Fruit fly (Drosophila melanogaster) whole organism, embryonic: ENCODE data around the gene Mzt1.
A peak's percentile ranks its signal among the peaks of the same experiment; 100 is the strongest.

Experiments
- CG10267 ChIP-seq: fragments of 200-800 bp; sonication (Bioruptor generic); optimal IDR thresholded peaks from 2 replicates; lab custom pipeline; 2018; ENCODE audit warnings: missing biosample characterization, mild to moderate bottlenecking, missing genetic modification characterization, moderate library complexity
- CG12299 ChIP-seq: fragments of 200-800 bp; sonication (Bioruptor generic); optimal IDR thresholded peaks from 2 replicates; lab custom pipeline; 2018; ENCODE audit warnings: missing biosample characterization, mild to moderate bottlenecking, missing genetic modification characterization
- CG12659 ChIP-seq: fragments of 200-800 bp; sonication (Bioruptor generic); optimal IDR thresholded peaks from 3 replicates; lab custom pipeline; 2017; ENCODE audit warnings: mild to moderate bottlenecking, missing biosample characterization, missing genetic modification reagents, missing genetic modification characterization
- CG14014 ChIP-seq: fragments of 200-800 bp; sonication (Bioruptor generic); IDR thresholded peaks from 2 replicates; pipeline ENCODE4 v1.3.6; 2022; ENCODE audit warnings: missing biosample characterization, missing genetic modification characterization
- CG14710 ChIP-seq: fragments of 200-800 bp; sonication (Bioruptor generic); optimal IDR thresholded peaks from 3 replicates; lab custom pipeline; 2019; ENCODE audit warnings: missing biosample characterization, mild to moderate bottlenecking, missing genetic modification characterization, moderate library complexity
- CG15514 ChIP-seq: fragments of 200-800 bp; sonication (Bioruptor generic); optimal IDR thresholded peaks from 3 replicates; lab custom pipeline; 2017; ENCODE audit warnings: missing biosample characterization, missing genetic modification characterization, mild to moderate bottlenecking, moderate library complexity, missing genetic modification reagents
- CG17186 ChIP-seq: fragments of 200-800 bp; sonication (Bioruptor generic); optimal IDR thresholded peaks from 3 replicates; lab custom pipeline; 2017; ENCODE audit warnings: missing biosample characterization, missing genetic modification reagents, missing genetic modification characterization
- CG17328 ChIP-seq: fragments of 200-800 bp; sonication (Bioruptor generic); IDR thresholded peaks from 2 replicates; pipeline ENCODE4 v1.3.6; 2022; ENCODE audit warnings: missing biosample characterization, missing genetic modification characterization
- CG18476 ChIP-seq: fragments of 200-800 bp; sonication (Bioruptor generic); optimal IDR thresholded peaks from 2 replicates; lab custom pipeline; 2016; ENCODE audit warnings: missing biosample characterization, mild to moderate bottlenecking, missing genetic modification characterization
- CG2120 ChIP-seq: fragments of 200-800 bp; sonication (Bioruptor generic); optimal IDR thresholded peaks from 3 replicates; lab custom pipeline; 2016; ENCODE audit warnings: missing biosample characterization, missing genetic modification characterization
- CG30020 ChIP-seq: fragments of 200-800 bp; optimal IDR thresholded peaks from 2 replicates; lab custom pipeline; 2019; ENCODE audit warnings: missing biosample characterization, mild to moderate bottlenecking, missing genetic modification characterization, moderate library complexity
- CG32532 ChIP-seq: fragments of 200-800 bp; sonication (Bioruptor generic); IDR thresholded peaks from 2 replicates; pipeline ENCODE4 v1.3.6; 2022; ENCODE audit warnings: missing biosample characterization, missing genetic modification characterization
- CG33213 ChIP-seq: fragments of 200-800 bp; sonication (Bioruptor generic); optimal IDR thresholded peaks from 3 replicates; lab custom pipeline; 2016; ENCODE audit warnings: missing biosample characterization, missing genetic modification characterization
- CG4404 ChIP-seq: fragments of 200-800 bp; sonication (Bioruptor generic); IDR thresholded peaks from 2 replicates; pipeline ENCODE4 v1.3.6; 2022; ENCODE audit warnings: missing biosample characterization, missing genetic modification characterization
- CG4730 ChIP-seq: fragments of 200-800 bp; sonication (Bioruptor generic); IDR thresholded peaks from 2 replicates; pipeline ENCODE4 v1.3.6; 2022; ENCODE audit warnings: missing biosample characterization, missing genetic modification characterization
- CG5180 ChIP-seq: fragments of 200-800 bp; sonication (Bioruptor generic); optimal IDR thresholded peaks from 3 replicates; lab custom pipeline; 2017; ENCODE audit warnings: missing biosample characterization, missing genetic modification characterization, mild to moderate bottlenecking, moderate library complexity, missing genetic modification reagents
- CG6765 ChIP-seq: fragments of 200-800 bp; sonication (Bioruptor generic); optimal IDR thresholded peaks from 3 replicates; lab custom pipeline; 2017; ENCODE audit warnings: missing biosample characterization, mild to moderate bottlenecking, missing genetic modification characterization
- CG8089 ChIP-seq: fragments of 200-800 bp; sonication (Bioruptor generic); optimal IDR thresholded peaks from 3 replicates; lab custom pipeline; 2016; ENCODE audit warnings: missing biosample characterization, missing genetic modification characterization
- CG8290 ChIP-seq, 3 experiments: fragments of 200-800 bp; sonication (Bioruptor generic); optimal IDR thresholded peaks; 2 replicates each; lab custom pipeline; 2016 to 2019; ENCODE audit warnings: missing biosample characterization in 3 of 3, missing genetic modification characterization in 3 of 3, mild to moderate bottlenecking in 2 of 3, moderate library complexity in 1 of 3
- Doc3 ChIP-seq: fragments of 200-800 bp; sonication (Bioruptor generic); IDR thresholded peaks from 3 replicates; pipeline ENCODE4 v1.3.6; 2022; ENCODE audit warnings: missing biosample characterization, missing genetic modification characterization; ENCODE audit not compliant: partially characterized antibody
- E2f1 ChIP-seq: fragments of 200-800 bp; sonication (Bioruptor generic); IDR thresholded peaks from 2 replicates; pipeline ENCODE4 v1.3.6; 2022; ENCODE audit warnings: missing biosample characterization, missing genetic modification characterization
- H15 ChIP-seq: fragments of 200-800 bp; sonication (Bioruptor generic); IDR thresholded peaks from 3 replicates; pipeline ENCODE4 v1.3.6; 2022; ENCODE audit warnings: missing biosample characterization, missing genetic modification characterization
- HLH3B ChIP-seq: fragments of 200-800 bp; sonication (Bioruptor generic); IDR thresholded peaks from 2 replicates; pipeline ENCODE4 v1.3.6; 2022; ENCODE audit warnings: missing biosample characterization, missing genetic modification characterization
- HLH4C ChIP-seq: fragments of 200-800 bp; sonication (Bioruptor generic); IDR thresholded peaks from 3 replicates; pipeline ENCODE4 v1.3.6; 2022; ENCODE audit warnings: missing biosample characterization, missing genetic modification characterization; ENCODE audit not compliant: partially characterized antibody
- Hey ChIP-seq: fragments of 200-800 bp; sonication (Bioruptor generic); optimal IDR thresholded peaks from 3 replicates; lab custom pipeline; 2018; ENCODE audit warnings: missing biosample characterization, mild to moderate bottlenecking, missing genetic modification characterization
- Hr3 ChIP-seq: fragments of 200-800 bp; sonication (Bioruptor generic); optimal IDR thresholded peaks from 3 replicates; lab custom pipeline; 2016; ENCODE audit warnings: missing biosample characterization, missing genetic modification characterization
- Jarid2 ChIP-seq: fragments of 200-800 bp; sonication (Bioruptor generic); optimal IDR thresholded peaks from 3 replicates; lab custom pipeline; 2017; ENCODE audit warnings: mild to moderate bottlenecking, missing biosample characterization, missing genetic modification reagents, missing genetic modification characterization
- Med ChIP-seq: fragments of 200-800 bp; sonication (Bioruptor generic); peaks from one replicate; lab custom pipeline; 2016; ENCODE audit warnings: missing biosample characterization, missing genetic modification characterization, mild to moderate bottlenecking, inconsistent platforms, moderate library complexity
- Myb ChIP-seq: fragments of 200-800 bp; sonication (Bioruptor generic); optimal IDR thresholded peaks from 2 replicates; lab custom pipeline; 2016; ENCODE audit warnings: missing biosample characterization, missing genetic modification characterization
- NFAT ChIP-seq: fragments of 200-800 bp; sonication (Bioruptor generic); IDR thresholded peaks from 2 replicates; pipeline ENCODE4 v1.3.6; 2022; ENCODE audit warnings: missing biosample characterization, missing genetic modification characterization
- Scr ChIP-seq: fragments of 200-800 bp; sonication (Bioruptor generic); IDR thresholded peaks from 2 replicates; pipeline ENCODE4 v1.3.6; 2022; ENCODE audit warnings: missing biosample characterization, missing genetic modification characterization; ENCODE audit not compliant: partially characterized antibody
- Six4 ChIP-seq: fragments of 200-800 bp; sonication (Bioruptor generic); optimal IDR thresholded peaks from 2 replicates; lab custom pipeline; 2016; ENCODE audit warnings: missing biosample characterization, missing genetic modification characterization
- Spps ChIP-seq: fragments of 200-800 bp; sonication (Bioruptor generic); optimal IDR thresholded peaks from 2 replicates; lab custom pipeline; 2018; ENCODE audit warnings: missing biosample characterization, mild to moderate bottlenecking, missing genetic modification characterization
- amos ChIP-seq: fragments of 200-800 bp; sonication (Bioruptor generic); IDR thresholded peaks from 2 replicates; pipeline ENCODE4 v1.3.6; 2022; ENCODE audit warnings: missing biosample characterization, missing genetic modification characterization; ENCODE audit not compliant: partially characterized antibody
- ara ChIP-seq: fragments of 200-800 bp; sonication (Bioruptor generic); IDR thresholded peaks from 2 replicates; pipeline ENCODE4 v1.3.6; 2022; ENCODE audit warnings: missing biosample characterization, missing genetic modification characterization
- cas ChIP-seq: fragments of 200-800 bp; sonication (Bioruptor generic); IDR thresholded peaks from 2 replicates; pipeline ENCODE4 v1.3.6; 2022; ENCODE audit warnings: missing biosample characterization, missing genetic modification characterization
- dpn ChIP-seq, 2 experiments: fragments of 200-800 bp; sonication (Bioruptor generic); optimal IDR thresholded peaks; 3 replicates each; lab custom pipeline; 2016; ENCODE audit warnings: missing biosample characterization in 2 of 2, missing genetic modification characterization in 2 of 2
- knrl ChIP-seq: fragments of 200-800 bp; sonication (Bioruptor generic); IDR thresholded peaks from 3 replicates; pipeline ENCODE4 v1.3.6; 2022; ENCODE audit warnings: missing biosample characterization, missing genetic modification characterization; ENCODE audit not compliant: partially characterized antibody
- luna ChIP-seq: fragments of 200-800 bp; sonication (Bioruptor generic); optimal IDR thresholded peaks from 2 replicates; lab custom pipeline; 2016; ENCODE audit warnings: missing biosample characterization, missing genetic modification characterization
- pfk ChIP-seq: fragments of 200-800 bp; sonication (Bioruptor generic); optimal IDR thresholded peaks from 2 replicates; lab custom pipeline; 2018; ENCODE audit warnings: missing biosample characterization, mild to moderate bottlenecking, missing genetic modification characterization, moderate library complexity
- phol ChIP-seq: fragments of 200-800 bp; sonication (Bioruptor generic); optimal IDR thresholded peaks from 3 replicates; lab custom pipeline; 2018; ENCODE audit warnings: missing biosample characterization, mild to moderate bottlenecking, missing genetic modification characterization, moderate library complexity
- psq ChIP-seq: fragments of 200-800 bp; sonication (Bioruptor generic); optimal IDR thresholded peaks from 2 replicates; lab custom pipeline; 2017; ENCODE audit warnings: missing biosample characterization, missing genetic modification characterization
- row ChIP-seq: fragments of 200-800 bp; sonication (Bioruptor generic); IDR thresholded peaks from 3 replicates; pipeline ENCODE4 v1.3.6; 2022; ENCODE audit warnings: missing biosample characterization, missing genetic modification characterization
- sc ChIP-seq, 3 experiments: fragments of >200 bp in 2 of 3; fragments of 200-800 bp in 1 of 3; sonication (Bioruptor generic) in 1 of 3; optimal IDR thresholded peaks; 2 replicates in 2 of 3; 3 replicates in 1 of 3; lab custom pipeline; 2017; ENCODE audit warnings: mild to moderate bottlenecking in 1 of 3, missing biosample characterization in 1 of 3, missing genetic modification characterization in 1 of 3, missing genetic modification reagents in 1 of 3
- slbo ChIP-seq: fragments of 200-800 bp; sonication (Bioruptor generic); IDR thresholded peaks from 2 replicates; pipeline ENCODE4 v1.3.6; 2022; ENCODE audit warnings: missing biosample characterization, missing genetic modification characterization
- vvl ChIP-seq: fragments of 200-800 bp; sonication (Bioruptor generic); IDR thresholded peaks from 2 replicates; pipeline ENCODE4 v1.3.6; 2022; ENCODE audit warnings: missing biosample characterization, missing genetic modification characterization
- z ChIP-seq: fragments of 200-800 bp; sonication (Bioruptor generic); IDR thresholded peaks from 3 replicates; pipeline ENCODE4 v1.3.6; 2022; ENCODE audit warnings: missing biosample characterization, missing genetic modification characterization
- zen2 ChIP-seq: fragments of 200-800 bp; sonication (Bioruptor generic); IDR thresholded peaks from 3 replicates; pipeline ENCODE4 v1.3.6; 2022; ENCODE audit warnings: missing biosample characterization, missing genetic modification characterization; ENCODE audit not compliant: partially characterized antibody

The Mzt1 gene

DNA sequence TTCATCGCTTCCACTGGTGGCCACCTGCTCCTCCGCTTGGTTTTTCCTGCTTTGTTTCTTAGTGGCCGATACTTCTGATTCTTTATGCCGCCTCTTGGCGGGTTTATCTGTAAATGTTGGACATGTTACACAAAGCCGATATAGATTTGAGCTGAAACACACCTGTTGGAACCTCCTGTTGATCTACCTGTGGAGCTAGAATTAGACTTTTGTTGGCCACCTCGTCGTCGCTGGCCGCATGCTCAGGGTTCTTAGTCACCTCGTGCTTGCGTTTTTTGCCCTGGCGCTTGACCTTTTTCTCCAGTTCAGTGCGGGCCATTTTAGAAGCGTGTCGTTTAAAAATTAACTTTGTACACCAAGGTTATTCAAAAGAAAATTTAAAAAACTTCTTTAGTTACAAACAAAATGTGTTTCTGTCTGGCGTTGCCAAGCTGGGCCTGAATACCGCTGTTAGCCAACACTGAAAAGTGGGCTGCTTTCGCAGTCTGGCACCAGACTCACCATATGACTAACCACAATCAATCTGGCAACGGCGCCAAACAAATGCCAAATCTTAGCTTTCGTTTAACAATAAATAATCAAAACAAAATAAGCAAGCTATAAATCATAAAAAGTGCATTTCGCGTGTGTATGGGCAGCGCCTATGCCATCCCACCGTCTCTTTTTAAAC is 11.8 kb upstream of the Mzt1 start, which contains the start of the genes CG15877 and Svil (continued):
- TF ChIP-seq CG8290 (GFP tag; optimal IDR thresholded peaks at IDR 0.05; lab: Kevin White, UChicago) (no peak), CG8290 (tag; optimal IDR thresholded peaks at IDR 0.05; lab: Kevin White, UChicago) (peak in 1 of 2 experiments; percentile 48), CG10267 (tag; lab: Kevin White, UChicago) (peak; percentile 92), CG14014 (GFP tag; lab: Robert Waterston, UW) (peak; percentile 18; the same call in 1 of the 2 replicates), cas (GFP tag; lab: Robert Waterston, UW) (no peak), Spps (no peak), Med (GFP tag; lab: Kevin White, UChicago) (peak; percentile 92), knrl (0 out of 3 replicates have a peak, but pooled peaks have one; percentile 30), CG8089 (GFP tag; lab: Kevin White, UChicago) (no peak), CG33213 (GFP tag; lab: Kevin White, UChicago) (no peak), CG2120 (GFP tag; lab: Kevin White, UChicago) (peak; percentile 41), Doc3 (GFP tag; lab: Robert Waterston, UW) (0 out of 3 replicates have a peak, but pooled peaks have one; percentile 30), pfk (no peak), H15 (GFP tag; lab: Robert Waterston, UW) (no peak), CG15514 (GFP tag; lab: Kevin White, UChicago) (peak; percentile 97), Myb (peak; percentile 54), Six4 (GFP tag; lab: Kevin White, UChicago) (no peak), vvl (no peak; the same call in 1 of the 2 replicates), CG4404 (no peak), Scr (GFP tag; lab: Robert Waterston, UW) (peak; percentile 51), CG17328 (GFP tag; lab: Robert Waterston, UW) (no peak), psq (no peak), row (GFP tag; lab: Robert Waterston, UW) (0 out of 3 replicates have a peak, but pooled peaks have one; percentile 38), slbo (GFP tag; lab: Robert Waterston, UW) (peak; percentile 55; the same call in 1 of the 2 replicates), CG30020 (tag; lab: Kevin White, UChicago) (no peak), CG12659 (peak; percentile 36), Hey (tag; lab: Kevin White, UChicago) (no peak), luna (GFP tag; lab: Kevin White, UChicago) (peak; percentile 29), NFAT (GFP tag; lab: Robert Waterston, UW) (peak; percentile 66; the same call in 1 of the 2 replicates), E2f1 (GFP tag; lab: Robert Waterston, UW) (no peak), CG12299 (tag; lab: Kevin White, UChicago) (no peak), CG14710 (tag; lab: Kevin White, UChicago) (peak; percentile 83), CG17186 (GFP tag; lab: Kevin White, UChicago) (no peak)
- TF ChIP-seq, all 482 proteins: peak for 89

DNA sequence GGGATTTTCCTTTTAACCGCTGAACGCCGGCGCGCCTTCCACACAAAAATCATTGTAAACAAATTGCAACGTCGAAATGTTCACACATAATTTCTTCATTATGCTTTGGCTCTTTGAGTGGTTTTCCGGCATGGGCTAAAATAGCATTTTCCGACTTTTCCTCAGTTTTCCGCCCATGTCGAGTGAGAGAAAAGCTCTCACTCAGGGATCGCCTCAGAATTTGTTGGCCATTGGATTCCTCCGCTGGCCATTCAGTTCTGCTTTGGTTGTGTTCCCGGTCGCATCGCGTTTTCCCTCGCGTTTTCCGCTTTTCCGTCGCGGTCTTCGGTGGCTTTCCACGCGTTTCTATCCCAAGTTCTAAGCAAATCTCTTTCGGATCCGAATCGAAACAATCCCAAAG is 10.5 kb upstream of the Mzt1 start:
- peak; percentile 47 for TF ChIP-seq CG5180 (GFP tag; lab: Kevin White, UChicago)
- no peak; the same call in 2 of the 3 replicates for TF ChIP-seq zen2 (GFP tag; lab: Robert Waterston, UW)
- TF ChIP-seq NFAT (GFP tag; lab: Robert Waterston, UW): peak; percentile 35; the same call in 1 of the 2 replicates
- TF ChIP-seq z (GFP tag; lab: Robert Waterston, UW): peak; percentile 92
- TF ChIP-seq CG32532 (GFP tag; lab: Robert Waterston, UW): 0 out of 2 replicates have a peak, but pooled peaks have one; percentile 10
- no peak for TF ChIP-seq CG18476 (GFP tag; lab: Kevin White, UChicago)
- no peak for TF ChIP-seq Hey (tag; lab: Kevin White, UChicago)
- TF ChIP-seq Jarid2 (GFP tag; lab: Kevin White, UChicago): peak; percentile 17
- TF ChIP-seq CG6765: no peak
- TF ChIP-seq Hr3 (GFP tag; lab: Kevin White, UChicago): no peak
- TF ChIP-seq HLH4C: 0 out of 3 replicates have a peak, but pooled peaks have one; percentile 28
- 0 out of 2 replicates have a peak, but pooled peaks have one; percentile 5 for TF ChIP-seq amos (GFP tag; lab: Robert Waterston, UW)
- no peak for TF ChIP-seq ara (GFP tag; lab: Robert Waterston, UW)
- no peak for TF ChIP-seq dpn (GFP tag; optimal IDR thresholded peaks at IDR 0.05; lab: Kevin White, UChicago)
- TF ChIP-seq phol (tag; lab: Kevin White, UChicago): no peak
- no peak for TF ChIP-seq cas (GFP tag; lab: Robert Waterston, UW)
- TF ChIP-seq sc (optimal IDR thresholded peaks at IDR 0.05; lab: Kevin White, UChicago): no peak
- no peak for TF ChIP-seq sc (GFP tag; optimal IDR thresholded peaks at IDR 0.05; lab: Kevin White, UChicago)
- no peak for TF ChIP-seq CG4730 (GFP tag; lab: Robert Waterston, UW)
- no peak for TF ChIP-seq HLH3B (GFP tag; lab: Robert Waterston, UW)
